Fruit fly (Drosophila melanogaster) whole organism, adult: ENCODE measurements around the gene CG13384.

Experiments
- CG11617 ChIP-seq: fragments of 200-800 bp; sonication (Bioruptor generic); optimal IDR thresholded peaks from 2 replicates; lab custom pipeline; 2017; ENCODE audit warnings: mild to moderate bottlenecking, missing biosample characterization, missing genetic modification reagents, missing genetic modification characterization
- CG12768 ChIP-seq: fragments of 200-800 bp; sonication (Bioruptor generic); optimal IDR thresholded peaks from 2 replicates; lab custom pipeline; 2017; ENCODE audit warnings: missing biosample characterization, missing genetic modification characterization, mild to moderate bottlenecking, moderate library complexity, missing genetic modification reagents
- CG14711 ChIP-seq: fragments of 200-800 bp; sonication (Bioruptor generic); optimal IDR thresholded peaks from 2 replicates; lab custom pipeline; 2018; ENCODE audit warnings: missing biosample characterization, mild to moderate bottlenecking, missing genetic modification characterization, moderate library complexity
- CG1620 ChIP-seq: fragments of 200-800 bp; sonication (Bioruptor generic); optimal IDR thresholded peaks from 2 replicates; lab custom pipeline; 2016; ENCODE audit warnings: missing biosample characterization, missing genetic modification characterization
- CG33017 ChIP-seq: fragments of 200-800 bp; sonication (Bioruptor generic); optimal IDR thresholded peaks from 2 replicates; lab custom pipeline; 2018; ENCODE audit warnings: missing biosample characterization, mild to moderate bottlenecking, missing genetic modification characterization, moderate library complexity
- CG5204 ChIP-seq: fragments of 200-800 bp; sonication (Bioruptor generic); optimal IDR thresholded peaks from 2 replicates; lab custom pipeline; 2016; ENCODE audit warnings: missing biosample characterization, missing genetic modification characterization
- CG7045 ChIP-seq: fragments of 200-800 bp; sonication (Bioruptor generic); optimal IDR thresholded peaks from 2 replicates; lab custom pipeline; 2017; ENCODE audit warnings: missing biosample characterization, mild to moderate bottlenecking, missing genetic modification characterization
- CG7101 ChIP-seq: fragments of 200-800 bp; sonication (Bioruptor generic); optimal IDR thresholded peaks from 2 replicates; lab custom pipeline; 2018; ENCODE audit warnings: missing biosample characterization, mild to moderate bottlenecking, missing genetic modification characterization, moderate library complexity
- Clk ChIP-seq: fragments of 200-800 bp; sonication (Bioruptor generic); optimal IDR thresholded peaks from 2 replicates; lab custom pipeline; 2017; ENCODE audit warnings: missing biosample characterization, missing genetic modification characterization
- Crg-1 ChIP-seq: fragments of 200-800 bp; sonication (Bioruptor generic); optimal IDR thresholded peaks from 2 replicates; lab custom pipeline; 2016; ENCODE audit warnings: missing biosample characterization, missing genetic modification characterization
- Hr96 ChIP-seq: fragments of 200-800 bp; sonication (Bioruptor generic); optimal IDR thresholded peaks from 2 replicates; lab custom pipeline; 2016; ENCODE audit warnings: missing biosample characterization, missing genetic modification characterization
- Mnt ChIP-seq: fragments of 200-800 bp; sonication (Bioruptor generic); optimal IDR thresholded peaks from 2 replicates; lab custom pipeline; 2016; ENCODE audit warnings: missing biosample characterization, mild to moderate bottlenecking, missing genetic modification characterization
- bab1 ChIP-seq: fragments of 200-800 bp; sonication (Bioruptor generic); optimal IDR thresholded peaks from 3 replicates; lab custom pipeline; 2019; ENCODE audit warnings: missing biosample characterization, mild to moderate bottlenecking, missing genetic modification characterization, moderate library complexity
- cic ChIP-seq: fragments of 200-800 bp; sonication (Bioruptor generic); optimal IDR thresholded peaks from 2 replicates; lab custom pipeline; 2017; ENCODE audit warnings: missing biosample characterization, mild to moderate bottlenecking, missing genetic modification characterization, moderate library complexity
- cnc ChIP-seq, 2 experiments: fragments of >200 bp; optimal IDR thresholded peaks; 2 replicates each; lab custom pipeline; 2017
- kay ChIP-seq: fragments of 200-800 bp; sonication (Bioruptor generic); peaks from one replicate; lab custom pipeline; 2016; ENCODE audit warnings: missing biosample characterization, missing genetic modification characterization, borderline replicate concordance
- ovo ChIP-seq: fragments of 200-800 bp; sonication (Bioruptor generic); optimal IDR thresholded peaks from 2 replicates; lab custom pipeline; 2016; ENCODE audit warnings: missing biosample characterization, missing genetic modification characterization
- pad ChIP-seq: fragments of 200-800 bp; sonication (Bioruptor generic); optimal IDR thresholded peaks from 3 replicates; lab custom pipeline; 2017; ENCODE audit warnings: missing biosample characterization, missing genetic modification characterization, mild to moderate bottlenecking, moderate library complexity, missing genetic modification reagents
- tj ChIP-seq: fragments of 200-800 bp; sonication (Bioruptor generic); optimal IDR thresholded peaks from 3 replicates; lab custom pipeline; 2017; ENCODE audit warnings: missing biosample characterization, mild to moderate bottlenecking, missing genetic modification characterization, moderate library complexity
- toe ChIP-seq: fragments of 200-800 bp; sonication (Bioruptor generic); optimal IDR thresholded peaks from 2 replicates; lab custom pipeline; 2016; ENCODE audit warnings: missing biosample characterization, missing genetic modification characterization

Gene CG13384

DNA sequence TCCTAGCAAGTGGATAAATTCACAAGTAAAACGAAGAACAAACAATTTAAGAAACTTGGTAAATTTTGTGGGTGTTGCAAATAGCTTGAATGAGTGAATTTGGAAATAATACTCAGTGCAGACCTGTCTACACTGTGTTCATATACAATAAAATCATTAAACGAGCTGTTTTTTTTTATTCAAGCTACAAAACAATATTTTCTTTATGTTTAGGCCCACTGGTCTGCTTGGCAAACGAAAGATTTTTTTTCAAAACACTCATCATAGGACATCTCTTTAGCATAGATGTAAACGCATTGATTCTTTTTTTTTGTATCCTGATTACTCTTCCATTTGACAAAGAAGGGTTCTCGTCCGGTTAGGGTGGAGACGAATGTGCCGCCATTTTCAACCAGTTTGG is 8.0 kb downstream of the CG13384 start, which contains the start of gene CG42820:
CG42820 (minus strand) TSS at position 101 of the 400 bp plus-strand sequence.
- TF ChIP-seq pad (GFP tag; lab: Kevin White, UChicago): no peak
- TF ChIP-seq kay (GFP tag; lab: Kevin White, UChicago): no peak
- TF ChIP-seq Crg-1 (GFP tag; lab: Kevin White, UChicago): no peak
- TF ChIP-seq CG11617: no peak
- TF ChIP-seq CG7045 (GFP tag; lab: Kevin White, UChicago): no peak
- no peak for TF ChIP-seq cic (GFP tag; lab: Kevin White, UChicago)
- no peak for TF ChIP-seq CG14711 (tag; lab: Kevin White, UChicago)
- no peak for TF ChIP-seq CG33017 (tag; lab: Kevin White, UChicago)
- TF ChIP-seq toe (GFP tag; lab: Kevin White, UChicago): no peak
- TF ChIP-seq tj: no peak
- TF ChIP-seq CG7101 (tag; lab: Kevin White, UChicago): no peak
- no peak for TF ChIP-seq Clk
- TF ChIP-seq CG5204: no peak
- TF ChIP-seq ovo (GFP tag; lab: Kevin White, UChicago): no peak

DNA sequence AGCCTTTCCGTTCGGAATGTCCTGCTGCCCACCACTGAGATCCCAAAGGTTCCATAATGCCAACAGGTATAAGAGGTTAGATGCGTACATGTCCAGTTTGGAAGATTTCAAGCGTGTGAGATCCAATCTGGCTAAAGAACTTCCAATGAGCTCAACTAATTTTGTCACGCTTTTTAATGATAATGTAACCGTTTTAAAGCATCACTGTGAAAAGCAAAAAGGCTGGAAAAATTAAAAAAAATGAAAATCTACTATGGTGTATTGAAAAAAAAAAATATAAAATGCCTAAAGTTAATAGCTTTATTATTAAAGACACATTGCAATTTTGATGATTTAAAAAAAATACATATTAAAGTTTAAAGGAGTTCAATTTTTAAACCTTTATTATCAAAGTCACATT is 8.9 kb downstream of the CG13384 start, which contains the start of gene Acp29AB:
Acp29AB (minus strand) TSS at position 101 of the 400 bp plus-strand sequence.
- TF ChIP-seq CG7045 (GFP tag; lab: Kevin White, UChicago) (no peak), CG11617 (no peak), kay (GFP tag; lab: Kevin White, UChicago) (peak; percentile 62), tj (no peak), bab1 (no peak), pad (GFP tag; lab: Kevin White, UChicago) (no peak), Mnt (GFP tag; lab: Kevin White, UChicago) (no peak), CG33017 (tag; lab: Kevin White, UChicago) (no peak)

DNA sequence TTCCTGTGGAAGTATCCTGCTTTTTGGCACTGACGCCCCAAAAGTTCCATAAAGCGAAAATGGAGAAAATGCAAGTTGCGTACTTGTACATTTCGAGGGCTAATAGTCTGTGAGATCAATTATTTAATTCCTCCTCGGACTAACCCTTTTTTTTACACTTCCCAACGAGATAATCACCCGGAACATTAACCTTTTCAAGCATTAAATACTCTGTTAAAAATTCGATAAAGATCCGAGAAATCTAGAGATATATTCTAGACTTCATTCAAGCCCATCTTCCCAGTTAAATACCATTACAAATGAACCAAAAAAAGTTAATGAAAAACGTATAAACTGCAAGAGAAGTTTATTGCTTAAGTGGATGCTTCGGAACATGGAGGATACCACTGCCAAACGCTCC is 9.9 kb downstream of the CG13384 start, which contains the start of gene lectin-29Ca:
lectin-29Ca (minus strand) TSS at position 101 of the 400 bp plus-strand sequence.
- no peak for TF ChIP-seq CG7045 (GFP tag; lab: Kevin White, UChicago)

DNA sequence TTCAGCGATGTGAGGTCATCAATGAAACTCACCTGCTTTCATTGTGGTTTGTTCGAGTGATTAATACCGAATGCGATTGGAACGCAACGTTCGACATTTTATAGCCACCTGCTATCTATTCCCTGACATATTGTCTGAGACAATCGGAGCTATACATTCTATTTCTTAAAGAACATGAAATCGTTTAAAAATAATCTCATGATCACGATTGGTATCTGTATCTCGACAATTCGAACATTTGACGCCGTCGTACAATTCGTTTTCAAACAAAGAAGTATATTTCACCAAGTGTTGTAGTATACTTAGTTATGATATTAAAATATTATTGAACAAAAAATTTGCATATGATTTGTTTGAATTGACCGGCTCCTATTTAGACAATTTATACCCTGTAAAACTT is 10.6 kb downstream of the CG13384 start, which contains the start of gene Peritrophin-15b:
Peritrophin-15b (minus strand) TSS at position 101 of the 400 bp plus-strand sequence.
- TF ChIP-seq Crg-1 (GFP tag; lab: Kevin White, UChicago) (no peak), cic (GFP tag; lab: Kevin White, UChicago) (no peak), CG33017 (tag; lab: Kevin White, UChicago) (no peak), bab1 (no peak), Hr96 (GFP tag; lab: Kevin White, UChicago) (no peak), tj (no peak), pad (GFP tag; lab: Kevin White, UChicago) (no peak), CG11617 (no peak), Mnt (GFP tag; lab: Kevin White, UChicago) (no peak)

DNA sequence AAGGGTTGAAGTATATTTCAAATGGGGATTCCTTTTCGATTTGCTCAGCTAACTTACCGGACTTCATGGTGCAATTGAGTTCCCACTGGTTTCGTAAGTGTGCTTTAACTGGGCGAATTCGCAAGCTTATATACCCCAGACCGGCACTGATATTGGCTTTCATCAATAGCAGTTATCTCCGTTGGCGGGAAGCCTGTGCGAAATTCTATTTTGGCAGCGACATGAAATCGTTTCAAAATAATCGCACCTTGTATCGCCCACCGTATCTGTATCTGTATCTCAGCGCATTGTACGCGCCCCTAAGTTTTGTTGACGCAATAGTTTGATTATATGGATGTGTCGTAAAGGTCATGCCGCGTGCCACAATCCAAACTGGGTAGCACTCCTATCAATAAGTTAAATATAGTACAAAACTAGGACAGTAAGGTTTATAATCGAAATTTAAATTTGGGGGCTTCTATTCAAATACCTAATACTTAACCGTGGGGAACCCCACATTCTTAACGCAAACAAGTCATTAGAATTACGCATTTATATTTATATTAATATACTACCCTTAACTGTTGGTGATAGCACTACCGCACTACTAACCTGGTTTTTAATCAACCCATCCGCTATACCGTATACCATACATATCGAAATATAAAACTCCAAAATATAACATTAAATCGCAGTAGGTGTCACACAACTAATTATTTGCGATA is 11.9 kb downstream of the CG13384 start, which contains the start of the genes Peritrophin-15a and CG13385:
Peritrophin-15a (minus strand) TSS at position 101 of the 704 bp plus-strand sequence.
CG13385 (plus strand) TSS at position 654 of the 704 bp plus-strand sequence.
- TF ChIP-seq cic (GFP tag; lab: Kevin White, UChicago) (no peak), bab1 (no peak), CG12768 (GFP tag; lab: Kevin White, UChicago) (no peak), Clk (no peak), ovo (GFP tag; lab: Kevin White, UChicago) (no peak), Mnt (GFP tag; lab: Kevin White, UChicago) (no peak), CG11617 (no peak), Crg-1 (GFP tag; lab: Kevin White, UChicago) (no peak), CG5204 (no peak), CG33017 (tag; lab: Kevin White, UChicago) (no peak), pad (GFP tag; lab: Kevin White, UChicago) (no peak), Hr96 (GFP tag; lab: Kevin White, UChicago) (no peak), CG14711 (tag; lab: Kevin White, UChicago) (no peak), CG1620 (GFP tag; lab: Kevin White, UChicago) (no peak), toe (GFP tag; lab: Kevin White, UChicago) (no peak)

DNA sequence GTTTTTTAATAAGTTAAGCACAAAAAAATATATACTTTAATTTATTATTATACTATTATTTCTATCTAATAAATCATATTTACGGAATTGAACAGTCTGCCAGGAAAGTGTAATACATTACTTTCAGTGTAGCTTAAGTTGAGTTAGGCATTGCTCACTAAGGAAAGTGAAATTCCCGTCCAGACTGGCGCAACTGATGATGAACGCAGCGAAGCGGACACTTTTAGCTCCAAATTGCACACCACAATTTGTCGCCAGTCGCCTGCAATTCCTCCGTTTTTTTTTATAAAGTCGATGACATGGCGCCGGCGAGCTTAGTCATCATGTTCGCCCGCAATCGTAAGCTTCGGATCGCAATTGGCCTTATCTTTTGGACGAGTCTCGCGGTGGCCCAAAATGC is 14.5 kb downstream of the CG13384 start, which contains the start of gene CG13386:
CG13386 (plus strand) TSS at position 301 of the 400 bp plus-strand sequence.
- no peak for TF ChIP-seq CG33017 (tag; lab: Kevin White, UChicago)
- TF ChIP-seq CG11617: no peak
- TF ChIP-seq CG7101 (tag; lab: Kevin White, UChicago): no peak
- no peak for TF ChIP-seq cnc (optimal IDR thresholded peaks at IDR 0.05; lab: Kevin White, UChicago)
- no peak for TF ChIP-seq tj
- no peak for TF ChIP-seq kay (GFP tag; lab: Kevin White, UChicago)
- no peak for TF ChIP-seq CG12768 (GFP tag; lab: Kevin White, UChicago)
